Fruit fly (Drosophila melanogaster) whole organism, embryonic: ENCODE data around the gene grim.
A peak's percentile ranks its signal among the peaks of the same experiment; 100 is the strongest.

Experiments
- Ada2b ChIP-seq: fragments of 200-800 bp; sonication (Bioruptor generic); IDR thresholded peaks from 2 replicates; pipeline ENCODE4 v1.3.6; 2022; ENCODE audit warnings: missing biosample characterization, missing genetic modification characterization
- Asciz ChIP-seq: fragments of 200-800 bp; sonication (Bioruptor generic); optimal IDR thresholded peaks from 2 replicates; lab custom pipeline; 2017; ENCODE audit warnings: missing biosample characterization, mild to moderate bottlenecking, missing genetic modification characterization, missing genetic modification reagents
- CG12659 ChIP-seq: fragments of 200-800 bp; sonication (Bioruptor generic); optimal IDR thresholded peaks from 3 replicates; lab custom pipeline; 2017; ENCODE audit warnings: mild to moderate bottlenecking, missing biosample characterization, missing genetic modification reagents, missing genetic modification characterization
- CG13424 ChIP-seq: fragments of 200-800 bp; sonication (Bioruptor generic); optimal IDR thresholded peaks from 2 replicates; lab custom pipeline; 2019; ENCODE audit warnings: missing biosample characterization, mild to moderate bottlenecking, missing genetic modification characterization, moderate library complexity
- CG14014 ChIP-seq: fragments of 200-800 bp; sonication (Bioruptor generic); IDR thresholded peaks from 2 replicates; pipeline ENCODE4 v1.3.6; 2022; ENCODE audit warnings: missing biosample characterization, missing genetic modification characterization
- CG15269 ChIP-seq: fragments of 200-800 bp; sonication (Bioruptor generic); optimal IDR thresholded peaks from 2 replicates; lab custom pipeline; 2018; ENCODE audit warnings: missing biosample characterization, mild to moderate bottlenecking, missing genetic modification characterization, moderate library complexity
- CG15601 ChIP-seq: fragments of 200-800 bp; sonication (Bioruptor generic); optimal IDR thresholded peaks from 3 replicates; lab custom pipeline; 2019; ENCODE audit warnings: missing biosample characterization, mild to moderate bottlenecking, missing genetic modification characterization, moderate library complexity
- CG15696 ChIP-seq: fragments of 200-800 bp; sonication (Bioruptor generic); optimal IDR thresholded peaks from 2 replicates; lab custom pipeline; 2019; ENCODE audit warnings: missing biosample characterization, mild to moderate bottlenecking, missing genetic modification characterization, moderate library complexity
- CG1603 ChIP-seq: fragments of 200-800 bp; sonication (Bioruptor generic); optimal IDR thresholded peaks from 2 replicates; lab custom pipeline; 2019; ENCODE audit warnings: missing biosample characterization, mild to moderate bottlenecking, missing genetic modification characterization, moderate library complexity
- CG17328 ChIP-seq: fragments of 200-800 bp; sonication (Bioruptor generic); IDR thresholded peaks from 2 replicates; pipeline ENCODE4 v1.3.6; 2022; ENCODE audit warnings: missing biosample characterization, missing genetic modification characterization
- CG17359 ChIP-seq: fragments of 200-800 bp; sonication (Bioruptor generic); optimal IDR thresholded peaks from 3 replicates; lab custom pipeline; 2018; ENCODE audit warnings: missing biosample characterization, mild to moderate bottlenecking, missing genetic modification characterization, moderate library complexity
- CG17612 ChIP-seq: fragments of 200-800 bp; sonication (Bioruptor generic); IDR thresholded peaks from 2 replicates; pipeline ENCODE4 v1.3.6; 2022; ENCODE audit warnings: missing biosample characterization, missing genetic modification characterization
- CG1792 ChIP-seq: fragments of 200-800 bp; sonication (Bioruptor generic); optimal IDR thresholded peaks from 2 replicates; lab custom pipeline; 2016; ENCODE audit warnings: missing biosample characterization, missing genetic modification characterization
- CG18619 ChIP-seq: fragments of 200-800 bp; sonication (Bioruptor generic); optimal IDR thresholded peaks from 3 replicates; lab custom pipeline; 2017; ENCODE audit warnings: missing biosample characterization, mild to moderate bottlenecking, missing genetic modification characterization
- CG2120 ChIP-seq: fragments of 200-800 bp; sonication (Bioruptor generic); optimal IDR thresholded peaks from 3 replicates; lab custom pipeline; 2016; ENCODE audit warnings: missing biosample characterization, missing genetic modification characterization
- CG2712 ChIP-seq: fragments of 200-800 bp; optimal IDR thresholded peaks from 3 replicates; lab custom pipeline; 2019; ENCODE audit warnings: missing biosample characterization, mild to moderate bottlenecking, missing genetic modification characterization, moderate library complexity
- CG30403 ChIP-seq: fragments of 200-800 bp; sonication (Bioruptor generic); optimal IDR thresholded peaks from 3 replicates; lab custom pipeline; 2016; ENCODE audit warnings: missing biosample characterization, missing genetic modification characterization
- CG3065 ChIP-seq: fragments of 200-800 bp; sonication (Bioruptor generic); optimal IDR thresholded peaks from 2 replicates; lab custom pipeline; 2016; ENCODE audit warnings: missing biosample characterization, missing genetic modification characterization
- CG3281 ChIP-seq: fragments of 200-800 bp; sonication (Bioruptor generic); optimal IDR thresholded peaks from 3 replicates; lab custom pipeline; 2017; ENCODE audit warnings: missing biosample characterization, mild to moderate bottlenecking, missing genetic modification characterization
- CG7839 ChIP-seq: fragments of 200-800 bp; sonication (Bioruptor generic); optimal IDR thresholded peaks from 3 replicates; lab custom pipeline; 2018; ENCODE audit warnings: missing biosample characterization, mild to moderate bottlenecking, missing genetic modification characterization, moderate library complexity
- CG8924 ChIP-seq: fragments of 200-800 bp; optimal IDR thresholded peaks from 3 replicates; lab custom pipeline; 2019; ENCODE audit warnings: missing biosample characterization, mild to moderate bottlenecking, missing genetic modification characterization, moderate library complexity
- CG9215 ChIP-seq: fragments of 200-800 bp; sonication (Bioruptor generic); IDR thresholded peaks from 2 replicates; pipeline ENCODE4 v1.3.6; 2022; ENCODE audit warnings: missing biosample characterization, missing genetic modification characterization
- CG9437 ChIP-seq: fragments of 200-800 bp; sonication (Bioruptor generic); optimal IDR thresholded peaks from 2 replicates; lab custom pipeline; 2018; ENCODE audit warnings: missing biosample characterization, mild to moderate bottlenecking, missing genetic modification characterization
- Dbx ChIP-seq: fragments of 200-800 bp; sonication (Bioruptor generic); IDR thresholded peaks from 3 replicates; pipeline ENCODE4 v1.3.6; 2022; ENCODE audit warnings: missing biosample characterization, missing genetic modification characterization
- Dek ChIP-seq: fragments of 200-800 bp; sonication (Bioruptor generic); optimal IDR thresholded peaks from 3 replicates; lab custom pipeline; 2019; ENCODE audit warnings: missing biosample characterization, mild to moderate bottlenecking, missing genetic modification characterization, moderate library complexity
- Dref ChIP-seq: fragments of 200-800 bp; sonication (Bioruptor generic); IDR thresholded peaks from 2 replicates; pipeline ENCODE4 v1.3.6; 2022; ENCODE audit warnings: missing biosample characterization, missing genetic modification characterization
- HLH3B ChIP-seq: fragments of 200-800 bp; sonication (Bioruptor generic); IDR thresholded peaks from 2 replicates; pipeline ENCODE4 v1.3.6; 2022; ENCODE audit warnings: missing biosample characterization, missing genetic modification characterization
- Hand ChIP-seq: fragments of 200-800 bp; sonication (Bioruptor generic); optimal IDR thresholded peaks from 2 replicates; lab custom pipeline; 2017; ENCODE audit warnings: mild to moderate bottlenecking, missing biosample characterization, missing genetic modification reagents, missing genetic modification characterization
- Hr51 ChIP-seq, 2 experiments: fragments of 200-800 bp; sonication (Bioruptor generic); optimal IDR thresholded peaks; 2 replicates in 1 of 2; 3 replicates in 1 of 2; lab custom pipeline; 2016 to 2018; ENCODE audit warnings: missing biosample characterization in 2 of 2, missing genetic modification characterization in 2 of 2, mild to moderate bottlenecking in 1 of 2, moderate library complexity in 1 of 2
- Lim3 ChIP-seq: fragments of 200-800 bp; sonication (Bioruptor generic); IDR thresholded peaks from 2 replicates; pipeline ENCODE4 v1.3.6; 2022; ENCODE audit warnings: missing biosample characterization, missing genetic modification characterization
- NC2α ChIP-seq: fragments of 200-800 bp; sonication (Bioruptor generic); optimal IDR thresholded peaks from 2 replicates; lab custom pipeline; 2016; ENCODE audit warnings: missing biosample characterization, missing genetic modification characterization
- NK7.1 ChIP-seq: fragments of 200-800 bp; sonication (Bioruptor generic); optimal IDR thresholded peaks from 3 replicates; lab custom pipeline; 2016; ENCODE audit warnings: missing biosample characterization, missing genetic modification characterization
- Nf-YB ChIP-seq: fragments of 200-800 bp; sonication (Bioruptor generic); optimal IDR thresholded peaks from 3 replicates; lab custom pipeline; 2019; ENCODE audit warnings: missing biosample characterization, mild to moderate bottlenecking, missing genetic modification characterization, moderate library complexity
- bigmax ChIP-seq: fragments of 200-800 bp; sonication (Bioruptor generic); optimal IDR thresholded peaks from 2 replicates; lab custom pipeline; 2018; ENCODE audit warnings: missing biosample characterization, mild to moderate bottlenecking, missing genetic modification characterization
- br ChIP-seq: fragments of >200 bp; optimal IDR thresholded peaks from 2 replicates; lab custom pipeline; 2017
- chif ChIP-seq, 2 experiments: fragments of 200-800 bp; sonication (Bioruptor generic); optimal IDR thresholded peaks; 3 replicates each; lab custom pipeline; 2016; ENCODE audit warnings: missing biosample characterization in 2 of 2, missing genetic modification characterization in 2 of 2
- chinmo ChIP-seq: fragments of 200-800 bp; sonication (Bioruptor generic); IDR thresholded peaks from 4 replicates; pipeline ENCODE4 v1.3.6; 2022; ENCODE audit warnings: missing biosample characterization, missing genetic modification characterization; ENCODE audit not compliant: partially characterized antibody
- crp ChIP-seq, 2 experiments: fragments of 200-800 bp; sonication (Bioruptor generic); optimal IDR thresholded peaks; 2 replicates in 1 of 2; 3 replicates in 1 of 2; lab custom pipeline; 2017; ENCODE audit warnings: missing biosample characterization in 2 of 2, missing genetic modification characterization in 2 of 2, mild to moderate bottlenecking in 1 of 2, moderate library complexity in 1 of 2
- esg ChIP-seq: fragments of 200-800 bp; sonication (Bioruptor generic); conservative IDR thresholded peaks from 2 replicates; pipeline ENCODE4 v1.3.6; 2022; ENCODE audit warnings: missing biosample characterization, missing genetic modification characterization
- gro ChIP-seq: fragments of 200-800 bp; sonication (Bioruptor generic); optimal IDR thresholded peaks from 2 replicates; lab custom pipeline; 2016; ENCODE audit warnings: missing biosample characterization, missing genetic modification characterization
- insv ChIP-seq, 2 experiments: fragments of 200-800 bp; sonication (Bioruptor generic); optimal IDR thresholded peaks; 3 replicates each; lab custom pipeline; 2016 to 2018; ENCODE audit warnings: missing biosample characterization in 2 of 2, missing genetic modification characterization in 2 of 2
- lilli ChIP-seq: fragments of 200-800 bp; sonication (Bioruptor generic); optimal IDR thresholded peaks from 3 replicates; lab custom pipeline; 2016; ENCODE audit warnings: missing biosample characterization, missing genetic modification characterization
- oc ChIP-seq: fragments of 200-800 bp; sonication (Bioruptor generic); optimal IDR thresholded peaks from 2 replicates; lab custom pipeline; 2018; ENCODE audit warnings: missing biosample characterization, mild to moderate bottlenecking, missing genetic modification characterization, moderate library complexity
- row ChIP-seq: fragments of 200-800 bp; sonication (Bioruptor generic); IDR thresholded peaks from 3 replicates; pipeline ENCODE4 v1.3.6; 2022; ENCODE audit warnings: missing biosample characterization, missing genetic modification characterization
- sc ChIP-seq, 3 experiments: fragments of >200 bp in 2 of 3; fragments of 200-800 bp in 1 of 3; sonication (Bioruptor generic) in 1 of 3; optimal IDR thresholded peaks; 2 replicates in 2 of 3; 3 replicates in 1 of 3; lab custom pipeline; 2017; ENCODE audit warnings: mild to moderate bottlenecking in 1 of 3, missing biosample characterization in 1 of 3, missing genetic modification characterization in 1 of 3, missing genetic modification reagents in 1 of 3
- sens ChIP-seq: fragments of 200-800 bp; sonication (Bioruptor generic); peaks from one replicate; lab custom pipeline; 2016; ENCODE audit warnings: missing biosample characterization, missing genetic modification characterization
- seq ChIP-seq: fragments of 200-800 bp; sonication (Bioruptor generic); IDR thresholded peaks from 2 replicates; pipeline ENCODE4 v1.3.6; 2022; ENCODE audit warnings: missing biosample characterization, missing genetic modification characterization
- trem ChIP-seq: fragments of 200-800 bp; optimal IDR thresholded peaks from 3 replicates; lab custom pipeline; 2019; ENCODE audit warnings: missing biosample characterization, mild to moderate bottlenecking, missing genetic modification characterization, moderate library complexity
- twi ChIP-seq: fragments of 200-800 bp; optimal IDR thresholded peaks from 2 replicates; lab custom pipeline; 2019; ENCODE audit warnings: missing biosample characterization, mild to moderate bottlenecking, missing genetic modification characterization, moderate library complexity

Gene grim

dm6 chr3L:18272321-18273054 is 31.7 kb downstream of the grim start (continued):
- TF ChIP-seq CG3065 (GFP tag; lab: Kevin White, UChicago) (no peak), Hand (GFP tag; lab: Kevin White, UChicago) (no peak), crp (GFP tag; optimal IDR thresholded peaks at IDR 0.05; lab: Kevin White, UChicago) (no peak), Ada2b (GFP tag; lab: Robert Waterston, UW) (no peak), CG14014 (peak; percentile 28; the same call in 1 of the 2 replicates), esg (GFP tag; lab: Robert Waterston, UW) (no peak), Dek (tag; lab: Kevin White, UChicago) (no peak), Asciz (peak; percentile 60), CG1792 (GFP tag; lab: Kevin White, UChicago) (no peak), HLH3B (GFP tag; lab: Robert Waterston, UW) (no peak), oc (tag; lab: Kevin White, UChicago) (peak; percentile 32), CG13424 (peak; percentile 41), CG12659 (GFP tag; lab: Kevin White, UChicago) (peak; percentile 11), lilli (peak; percentile 5), CG18619 (GFP tag; lab: Kevin White, UChicago) (peak; percentile 24), CG17359 (tag; lab: Kevin White, UChicago) (peak; percentile 16), row (GFP tag; lab: Robert Waterston, UW) (peak; percentile 93), Dref (GFP tag; lab: Robert Waterston, UW) (no peak), gro (GFP tag; lab: Kevin White, UChicago) (no peak), CG1603 (tag; lab: Kevin White, UChicago) (peak; percentile 28), twi (tag; lab: Kevin White, UChicago) (peak; percentile 17), insv (GFP tag; optimal IDR thresholded peaks at IDR 0.05; lab: Kevin White, UChicago) (peak in 1 of 2 experiments; percentile 3), br (lab: Kevin White, UChicago) (no peak), chinmo (GFP tag; lab: Robert Waterston, UW) (0 out of 4 replicates have a peak, but pooled peaks have one; percentile 59), seq (GFP tag; lab: Robert Waterston, UW) (0 out of 2 replicates have a peak, but pooled peaks have one; percentile 17), CG8924 (tag; lab: Kevin White, UChicago) (peak; percentile 66), CG9215 (GFP tag; lab: Robert Waterston, UW) (no peak), CG7839 (tag; lab: Kevin White, UChicago) (peak; percentile 66), CG30403 (GFP tag; lab: Kevin White, UChicago) (peak; percentile 51), Dbx (no peak), CG9437 (GFP tag; lab: Kevin White, UChicago) (peak; percentile 37), CG15269 (tag; lab: Kevin White, UChicago) (peak; percentile 5), NK7.1 (GFP tag; lab: Kevin White, UChicago) (no peak), sens (peak; percentile 94), NC2α (GFP tag; lab: Kevin White, UChicago) (no peak), Nf-YB (no peak), CG2120 (GFP tag; lab: Kevin White, UChicago) (peak; percentile 24), sc (optimal IDR thresholded peaks at IDR 0.05; lab: Kevin White, UChicago) (no peak), sc (GFP tag; optimal IDR thresholded peaks at IDR 0.05; lab: Kevin White, UChicago) (no peak), CG17328 (GFP tag; lab: Robert Waterston, UW) (peak; percentile 59; the same call in 1 of the 2 replicates), CG3281 (GFP tag; lab: Kevin White, UChicago) (peak; percentile 29), trem (tag; lab: Kevin White, UChicago) (peak; percentile 44), CG15601 (tag; lab: Kevin White, UChicago) (peak; percentile 14), CG17612 (GFP tag; lab: Robert Waterston, UW) (no peak), CG2712 (tag; lab: Kevin White, UChicago) (peak; percentile 80), CG15696 (peak; percentile 67), bigmax (no peak), chif (GFP tag; optimal IDR thresholded peaks at IDR 0.05; lab: Kevin White, UChicago) (peak; percentile 15 to 37), Hr51 (GFP tag; optimal IDR thresholded peaks at IDR 0.05; lab: Kevin White, UChicago) (peak in 1 of 2 experiments; percentile 35), Lim3 (no peak)
